Worm (Caenorhabditis elegans) whole organism, late embryonic: ENCODE data around the gene K11H12.7.

ENCODE experiments used
- che-1 ChIP-seq: sonication (generic microtip); optimal IDR thresholded peaks from 2 replicates; lab custom pipeline; 2016; ENCODE audit warnings: mild to moderate bottlenecking, missing genetic modification characterization, missing compliant biosample characterization
- elt-2 ChIP-seq: sonication (generic microtip); optimal IDR thresholded peaks from 2 replicates; lab custom pipeline; 2016; ENCODE audit warnings: missing genetic modification reagents, missing genetic modification characterization, missing compliant biosample characterization
- fkh-10 ChIP-seq: fragments of 150-350 bp; optimal IDR thresholded peaks from 2 replicates; lab custom pipeline; 2014; ENCODE audit warnings: missing biosample characterization, missing genetic modification reagents, missing genetic modification characterization
- fkh-6 ChIP-seq: sonication (generic microtip); optimal IDR thresholded peaks from 2 replicates; lab custom pipeline; 2016; ENCODE audit warnings: missing genetic modification characterization, missing compliant biosample characterization

DNA sequence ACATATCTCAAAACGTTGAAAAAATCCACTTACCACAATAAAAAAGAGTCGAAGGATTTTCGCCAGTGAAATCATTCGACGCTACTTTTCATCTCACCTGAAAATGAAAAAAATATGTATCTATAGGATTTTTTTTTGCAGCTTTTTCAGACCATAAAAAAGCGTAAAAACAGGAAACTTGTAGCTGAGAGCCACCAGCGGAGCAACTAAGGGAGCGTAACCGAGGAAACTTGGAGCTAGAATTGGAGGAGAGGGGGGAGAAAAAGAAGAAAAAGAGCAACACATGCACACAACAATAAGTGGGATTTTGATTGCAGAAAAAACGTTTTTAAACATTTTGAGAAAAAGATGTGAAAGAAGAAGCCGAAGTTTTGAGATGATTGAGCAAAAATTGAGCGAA lies 42.3 kb downstream of the K11H12.7 start, which contains the start of gene cutl-26:
- no peak for TF ChIP-seq fkh-10 (GFP tag; lab: Kevin White, UChicago)
- TF ChIP-seq che-1, result no peak
- TF ChIP-seq elt-2 (tag; lab: Kevin White, UChicago), result no peak
- TF ChIP-seq fkh-6 (tag; lab: Kevin White, UChicago), result no peak
